Fruit fly (Drosophila melanogaster) whole organism, prepupa: ENCODE measurements around the gene CG15296.

Source experiments
- Blimp-1 ChIP-seq: fragments of 200-800 bp; sonication (Bioruptor generic); optimal IDR thresholded peaks from 3 replicates; lab custom pipeline; 2017; ENCODE audit warnings: missing biosample characterization, missing genetic modification characterization, mild to moderate bottlenecking, moderate library complexity, missing genetic modification reagents
- CG10631 ChIP-seq: fragments of 200-800 bp; sonication (Bioruptor generic); optimal IDR thresholded peaks from 2 replicates; lab custom pipeline; 2016; ENCODE audit warnings: missing biosample characterization, missing genetic modification characterization
- CG10669 ChIP-seq: fragments of 200-800 bp; sonication (Bioruptor generic); optimal IDR thresholded peaks from 3 replicates; lab custom pipeline; 2018; ENCODE audit warnings: missing biosample characterization, mild to moderate bottlenecking, missing genetic modification characterization, moderate library complexity
- CG11762 ChIP-seq: fragments of 200-800 bp; sonication (Bioruptor generic); optimal IDR thresholded peaks from 3 replicates; lab custom pipeline; 2016; ENCODE audit warnings: missing biosample characterization, missing genetic modification characterization; ENCODE audit not compliant: insufficient read depth
- CG11902 ChIP-seq: fragments of 200-800 bp; sonication (Bioruptor generic); optimal IDR thresholded peaks from 3 replicates; lab custom pipeline; 2016; ENCODE audit warnings: missing biosample characterization, missing genetic modification characterization
- CG15336 ChIP-seq: fragments of 200-800 bp; sonication (Bioruptor generic); IDR thresholded peaks from 2 replicates; pipeline ENCODE4 v1.3.6; 2022; ENCODE audit warnings: missing biosample characterization, missing genetic modification characterization
- CG3032 ChIP-seq: fragments of 200-800 bp; optimal IDR thresholded peaks from 2 replicates; lab custom pipeline; 2019; ENCODE audit warnings: missing biosample characterization, mild to moderate bottlenecking, missing genetic modification characterization, moderate library complexity
- CG34406 ChIP-seq: fragments of 200-800 bp; sonication (Bioruptor generic); optimal IDR thresholded peaks from 3 replicates; lab custom pipeline; 2016; ENCODE audit warnings: missing biosample characterization, missing genetic modification characterization
- CG3919 ChIP-seq: fragments of 200-800 bp; sonication (Bioruptor generic); optimal IDR thresholded peaks from 3 replicates; lab custom pipeline; 2016; ENCODE audit warnings: missing biosample characterization, missing genetic modification characterization
- CG4318 ChIP-seq: fragments of 200-800 bp; sonication (Bioruptor generic); optimal IDR thresholded peaks from 3 replicates; lab custom pipeline; 2017; ENCODE audit warnings: missing biosample characterization, mild to moderate bottlenecking, missing genetic modification characterization
- CG6163 ChIP-seq: fragments of 200-800 bp; sonication (Bioruptor generic); IDR thresholded peaks from 3 replicates; pipeline ENCODE4 v1.3.6; 2022; ENCODE audit warnings: missing biosample characterization, missing genetic modification characterization
- CG6276 ChIP-seq: fragments of 200-800 bp; sonication (Bioruptor generic); optimal IDR thresholded peaks from 2 replicates; lab custom pipeline; 2017; ENCODE audit warnings: missing biosample characterization, mild to moderate bottlenecking, missing genetic modification characterization
- CG6792 ChIP-seq: fragments of 200-800 bp; sonication (Bioruptor generic); optimal IDR thresholded peaks from 3 replicates; lab custom pipeline; 2016; ENCODE audit warnings: missing biosample characterization, missing genetic modification characterization
- CG6808 ChIP-seq: fragments of 200-800 bp; sonication (Bioruptor generic); optimal IDR thresholded peaks from 3 replicates; lab custom pipeline; 2017; ENCODE audit warnings: missing biosample characterization, missing genetic modification characterization, mild to moderate bottlenecking, moderate library complexity, missing genetic modification reagents
- CG6854 ChIP-seq: fragments of 200-800 bp; sonication (Bioruptor generic); optimal IDR thresholded peaks from 2 replicates; lab custom pipeline; 2017; ENCODE audit warnings: missing biosample characterization, mild to moderate bottlenecking, missing genetic modification characterization
- CG7368 ChIP-seq: fragments of 200-800 bp; sonication (Bioruptor generic); optimal IDR thresholded peaks from 3 replicates; lab custom pipeline; 2016; ENCODE audit warnings: missing biosample characterization, missing genetic modification characterization
- CG8119 ChIP-seq: fragments of 200-800 bp; sonication (Bioruptor generic); IDR thresholded peaks from 3 replicates; pipeline ENCODE4 v1.3.6; 2022; ENCODE audit warnings: missing biosample characterization, missing genetic modification characterization
- CG8632 ChIP-seq: fragments of 200-800 bp; sonication (Bioruptor generic); optimal IDR thresholded peaks from 3 replicates; lab custom pipeline; 2016; ENCODE audit warnings: missing biosample characterization, missing genetic modification characterization
- CG9139 ChIP-seq: fragments of 200-800 bp; sonication (Bioruptor generic); optimal IDR thresholded peaks from 3 replicates; lab custom pipeline; 2017; ENCODE audit warnings: missing biosample characterization, mild to moderate bottlenecking, missing genetic modification characterization
- Eip75B ChIP-seq: fragments of 200-800 bp; sonication (Bioruptor generic); optimal IDR thresholded peaks from 3 replicates; lab custom pipeline; 2016; ENCODE audit warnings: missing biosample characterization, missing genetic modification characterization
- Eip78C ChIP-seq: fragments of 200-800 bp; sonication (Bioruptor generic); peaks from one replicate; lab custom pipeline; 2016; ENCODE audit warnings: missing biosample characterization, missing genetic modification characterization
- Ets21C ChIP-seq: fragments of 200-800 bp; sonication (Bioruptor generic); optimal IDR thresholded peaks from 3 replicates; lab custom pipeline; 2016; ENCODE audit warnings: missing biosample characterization, missing genetic modification characterization
- Ets96B ChIP-seq: fragments of 200-800 bp; optimal IDR thresholded peaks from 2 replicates; lab custom pipeline; 2019; ENCODE audit warnings: missing biosample characterization, mild to moderate bottlenecking, missing genetic modification characterization, moderate library complexity
- Gug ChIP-seq: fragments of 200-800 bp; sonication (Bioruptor generic); IDR thresholded peaks from 2 replicates; pipeline ENCODE4 v1.3.6; 2022; ENCODE audit warnings: missing biosample characterization, missing genetic modification characterization
- Hr38 ChIP-seq: sonication (Bioruptor generic); optimal IDR thresholded peaks from 2 replicates; lab custom pipeline; 2016; ENCODE audit warnings: missing biosample characterization, missing genetic modification characterization
- Hr39 ChIP-seq: fragments of 200-800 bp; sonication (Bioruptor generic); optimal IDR thresholded peaks from 2 replicates; lab custom pipeline; 2016; ENCODE audit warnings: missing biosample characterization, missing genetic modification characterization
- Lpt ChIP-seq: fragments of 200-800 bp; sonication (Bioruptor generic); optimal IDR thresholded peaks from 3 replicates; lab custom pipeline; 2016; ENCODE audit warnings: missing biosample characterization, missing genetic modification characterization
- OdsH ChIP-seq: fragments of 200-800 bp; sonication (Bioruptor generic); optimal IDR thresholded peaks from 3 replicates; lab custom pipeline; 2016; ENCODE audit warnings: missing biosample characterization, missing genetic modification characterization
- Sox102F ChIP-seq: fragments of 200-800 bp; sonication (Bioruptor generic); optimal IDR thresholded peaks from 2 replicates; lab custom pipeline; 2016; ENCODE audit warnings: missing biosample characterization, mild to moderate bottlenecking, missing genetic modification characterization
- Sox14 ChIP-seq: fragments of 200-800 bp; sonication (Bioruptor generic); optimal IDR thresholded peaks from 3 replicates; lab custom pipeline; 2016; ENCODE audit warnings: missing biosample characterization, missing genetic modification characterization
- Sox15 ChIP-seq: fragments of 200-800 bp; sonication (Bioruptor generic); optimal IDR thresholded peaks from 3 replicates; lab custom pipeline; 2016; ENCODE audit warnings: missing biosample characterization, missing genetic modification characterization
- achi ChIP-seq: fragments of 200-800 bp; sonication (Bioruptor generic); optimal IDR thresholded peaks from 3 replicates; lab custom pipeline; 2016; ENCODE audit warnings: missing biosample characterization, missing genetic modification characterization
- cyc ChIP-seq: fragments of 200-800 bp; sonication (Bioruptor generic); optimal IDR thresholded peaks from 3 replicates; lab custom pipeline; 2016; ENCODE audit warnings: missing biosample characterization, missing genetic modification characterization
- dac ChIP-seq: fragments of 200-800 bp; sonication (Bioruptor generic); optimal IDR thresholded peaks from 2 replicates; lab custom pipeline; 2017; ENCODE audit warnings: missing biosample characterization, mild to moderate bottlenecking, missing genetic modification characterization
- eg ChIP-seq: fragments of 200-800 bp; sonication (Bioruptor generic); IDR thresholded peaks from 3 replicates; pipeline ENCODE4 v1.3.6; 2022; ENCODE audit warnings: missing biosample characterization, missing genetic modification characterization
- esn ChIP-seq: fragments of 200-800 bp; sonication (Bioruptor generic); optimal IDR thresholded peaks from 2 replicates; lab custom pipeline; 2016; ENCODE audit warnings: missing biosample characterization, mild to moderate bottlenecking, missing genetic modification characterization, moderate library complexity
- fd59A ChIP-seq: fragments of 200-800 bp; sonication (Bioruptor generic); optimal IDR thresholded peaks from 2 replicates; lab custom pipeline; 2017; ENCODE audit warnings: missing biosample characterization, mild to moderate bottlenecking, missing genetic modification characterization, missing genetic modification reagents
- fkh ChIP-seq: fragments of 200-800 bp; sonication (Bioruptor generic); optimal IDR thresholded peaks from 3 replicates; lab custom pipeline; 2017; ENCODE audit warnings: missing biosample characterization, mild to moderate bottlenecking, missing genetic modification characterization, moderate library complexity
- lz ChIP-seq: fragments of 200-800 bp; sonication (Bioruptor generic); optimal IDR thresholded peaks from 3 replicates; lab custom pipeline; 2016; ENCODE audit warnings: missing biosample characterization, missing genetic modification characterization
- net ChIP-seq: fragments of 200-800 bp; sonication (Bioruptor generic); optimal IDR thresholded peaks from 3 replicates; lab custom pipeline; 2016; ENCODE audit warnings: missing biosample characterization, missing genetic modification characterization
- pdm3 ChIP-seq: fragments of 200-800 bp; sonication (Bioruptor generic); optimal IDR thresholded peaks from 3 replicates; lab custom pipeline; 2016; ENCODE audit warnings: missing biosample characterization, missing genetic modification characterization
- salr ChIP-seq, 2 experiments: fragments of 200-800 bp; sonication (Bioruptor generic); optimal IDR thresholded peaks; 3 replicates each; lab custom pipeline; 2016 to 2018; ENCODE audit warnings: missing biosample characterization in 2 of 2, missing genetic modification characterization in 2 of 2, mild to moderate bottlenecking in 1 of 2
- spab ChIP-seq: fragments of 200-800 bp; sonication (Bioruptor generic); optimal IDR thresholded peaks from 2 replicates; lab custom pipeline; 2017; ENCODE audit warnings: missing biosample characterization, mild to moderate bottlenecking, missing genetic modification characterization, missing genetic modification reagents
- ss ChIP-seq, 2 experiments: fragments of 200-800 bp; sonication (Bioruptor generic); optimal IDR thresholded peaks; 2 replicates in 1 of 2; 3 replicates in 1 of 2; lab custom pipeline; 2017 to 2018; ENCODE audit warnings: mild to moderate bottlenecking in 2 of 2, missing biosample characterization in 2 of 2, missing genetic modification characterization in 2 of 2, moderate library complexity in 1 of 2
- svp ChIP-seq: fragments of 200-800 bp; sonication (Bioruptor generic); peaks from one replicate; lab custom pipeline; 2016; ENCODE audit warnings: missing biosample characterization, missing genetic modification characterization
- topi ChIP-seq: fragments of 200-800 bp; sonication (Bioruptor generic); optimal IDR thresholded peaks from 3 replicates; lab custom pipeline; 2016; ENCODE audit warnings: missing biosample characterization, missing genetic modification characterization
- vri ChIP-seq: fragments of 200-800 bp; sonication (Bioruptor generic); optimal IDR thresholded peaks from 3 replicates; lab custom pipeline; 2016; ENCODE audit warnings: missing biosample characterization, mild to moderate bottlenecking, missing genetic modification characterization

Gene CG15296

DNA sequence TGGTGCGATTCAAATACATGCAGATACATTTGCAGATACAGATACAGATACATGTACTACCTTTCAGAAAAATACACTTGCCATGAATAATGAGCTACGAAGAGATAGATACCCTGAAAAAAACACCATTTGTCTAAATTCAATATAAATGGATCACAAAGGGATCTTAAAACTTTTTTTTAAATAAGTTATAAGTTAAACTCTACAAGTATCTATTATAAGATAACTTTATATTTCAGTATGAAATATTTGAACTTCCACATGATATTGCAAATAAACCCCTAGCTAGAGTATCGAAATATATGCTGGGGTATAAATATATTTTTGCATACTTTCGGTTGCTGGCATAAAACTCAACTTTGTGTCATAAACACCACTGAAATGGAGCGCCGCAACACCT is 5.0 kb downstream of the CG15296 start (continued):
- TF ChIP-seq achi (GFP tag; lab: Kevin White, UChicago) (peak; percentile 77), Gug (GFP tag; lab: Robert Waterston, UW) (peak; percentile 76), cyc (GFP tag; lab: Kevin White, UChicago) (peak; percentile 65), CG8632 (peak; percentile 49), CG11762 (peak; percentile 14), Sox14 (GFP tag; lab: Kevin White, UChicago) (peak; percentile 54), Blimp-1 (GFP tag; lab: Kevin White, UChicago) (peak; percentile 25), ss (GFP tag; optimal IDR thresholded peaks at IDR 0.05; lab: Kevin White, UChicago) (peak in 1 of 2 experiments; percentile 34), vri (peak; percentile 15), CG6276 (GFP tag; lab: Kevin White, UChicago) (peak; percentile 79), CG4318 (GFP tag; lab: Kevin White, UChicago) (peak; percentile 82), Eip78C (GFP tag; lab: Kevin White, UChicago) (peak; percentile 94), CG15336 (peak; percentile 89), CG34406 (peak; percentile 69), Ets21C (peak; percentile 45), CG6163 (GFP tag; lab: Robert Waterston, UW) (peak; percentile 73), CG3032 (tag; lab: Kevin White, UChicago) (peak; percentile 45), CG11902 (peak; percentile 22), Sox102F (GFP tag; lab: Kevin White, UChicago) (peak; percentile 53), Hr38 (GFP tag; lab: Kevin White, UChicago) (no peak), OdsH (peak; percentile 82), CG10631 (GFP tag; lab: Kevin White, UChicago) (peak; percentile 75), CG10669 (GFP tag; lab: Kevin White, UChicago) (peak; percentile 53)

DNA sequence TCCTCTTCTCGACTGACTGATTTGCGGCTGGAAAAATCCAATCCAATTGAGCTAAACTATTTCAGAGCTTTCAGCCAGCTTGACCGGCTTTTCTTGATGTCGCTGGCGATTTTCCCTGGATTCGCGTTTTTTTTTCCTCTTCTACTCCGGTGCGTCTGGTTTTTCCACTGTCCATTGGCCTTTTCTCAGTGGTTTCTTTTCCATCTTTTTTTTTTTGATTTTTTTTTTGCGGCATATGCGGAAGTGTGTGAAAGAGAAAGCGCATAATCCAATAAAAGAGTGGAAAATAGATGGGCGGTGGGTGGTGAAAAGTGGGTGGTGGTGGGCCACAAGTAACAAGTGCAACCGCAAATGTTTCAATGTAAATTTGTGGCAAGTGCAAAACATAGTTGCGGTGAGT is 8.3 kb downstream of the CG15296 start:
- TF ChIP-seq CG6276 (GFP tag; lab: Kevin White, UChicago): peak; percentile 65
- TF ChIP-seq vri: no peak
- peak; percentile 59; the same call in 1 of the 2 replicates for TF ChIP-seq CG15336
- peak; percentile 66; the same call in 2 of the 3 replicates for TF ChIP-seq CG8119 (GFP tag; lab: Robert Waterston, UW)
- TF ChIP-seq eg: peak; percentile 72; the same call in 1 of the 3 replicates
- no peak for TF ChIP-seq lz (GFP tag; lab: Kevin White, UChicago)
- TF ChIP-seq Lpt (GFP tag; lab: Kevin White, UChicago): peak; percentile 17

DNA sequence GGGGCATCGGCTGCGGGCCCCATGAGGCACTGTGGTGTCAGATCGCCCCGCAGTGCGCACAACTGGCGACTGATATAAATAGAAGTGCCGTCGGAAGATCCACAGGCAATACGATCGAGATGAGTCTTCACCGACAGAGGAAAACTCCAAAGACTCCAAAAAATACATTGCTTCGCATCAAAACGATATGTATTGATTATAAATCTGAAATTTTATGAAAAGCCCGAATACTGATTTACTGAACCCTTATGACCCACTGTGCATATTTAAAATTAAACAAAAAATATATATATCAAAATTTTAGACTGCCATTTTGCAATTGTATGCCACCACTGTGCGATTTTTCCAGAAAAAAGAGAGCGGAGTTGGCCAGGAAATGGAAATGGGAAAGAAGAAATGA is 9.0 kb downstream of the CG15296 start:
- peak; percentile 59 for TF ChIP-seq fd59A (GFP tag; lab: Kevin White, UChicago)
- TF ChIP-seq fkh (GFP tag; lab: Kevin White, UChicago): no peak
- TF ChIP-seq spab (GFP tag; lab: Kevin White, UChicago): peak; percentile 67
- TF ChIP-seq Sox15 (GFP tag; lab: Kevin White, UChicago): peak; percentile 71
- peak; percentile 94 for TF ChIP-seq CG15336
- peak; percentile 87 for TF ChIP-seq Eip75B (GFP tag; lab: Kevin White, UChicago)
- TF ChIP-seq svp (GFP tag; lab: Kevin White, UChicago): peak; percentile 96
- TF ChIP-seq OdsH: peak; percentile 93
- TF ChIP-seq CG6163 (GFP tag; lab: Robert Waterston, UW): peak; percentile 83
- TF ChIP-seq salr (GFP tag; optimal IDR thresholded peaks at IDR 0.05; lab: Kevin White, UChicago): peak; percentile 18 to 94
- peak; percentile 92 for TF ChIP-seq CG3919
- peak; percentile 79 for TF ChIP-seq Gug (GFP tag; lab: Robert Waterston, UW)
- peak; percentile 84 for TF ChIP-seq eg
- peak; percentile 93 for TF ChIP-seq esn
- TF ChIP-seq topi (GFP tag; lab: Kevin White, UChicago): peak; percentile 93
- peak; percentile 95 for TF ChIP-seq dac (GFP tag; lab: Kevin White, UChicago)
- TF ChIP-seq Sox14 (GFP tag; lab: Kevin White, UChicago): peak; percentile 91
- TF ChIP-seq CG6792 (GFP tag; lab: Kevin White, UChicago): peak; percentile 90
- TF ChIP-seq Eip78C (GFP tag; lab: Kevin White, UChicago): peak; percentile 97
- peak; percentile 96 for TF ChIP-seq CG4318 (GFP tag; lab: Kevin White, UChicago)
- peak; percentile 76 for TF ChIP-seq CG6808
- peak; percentile 86 for TF ChIP-seq CG7368 (GFP tag; lab: Kevin White, UChicago)
- peak; percentile 90 for TF ChIP-seq net
- TF ChIP-seq Hr38 (GFP tag; lab: Kevin White, UChicago): no peak
- peak; percentile 44 for TF ChIP-seq CG9139 (GFP tag; lab: Kevin White, UChicago)
- peak; percentile 81 for TF ChIP-seq Ets21C
- TF ChIP-seq vri: peak; percentile 46
- peak; percentile 94 for TF ChIP-seq CG6854
- TF ChIP-seq pdm3 (GFP tag; lab: Kevin White, UChicago): peak; percentile 88
- peak; percentile 69 for TF ChIP-seq CG10669 (GFP tag; lab: Kevin White, UChicago)
- peak; percentile 85 for TF ChIP-seq Hr39 (GFP tag; lab: Kevin White, UChicago)
- peak; percentile 76 for TF ChIP-seq Ets96B (tag; lab: Kevin White, UChicago)
